Worm (Caenorhabditis elegans) whole organism, midembryonic: ENCODE measurements around the gene K10C2.14.

Source experiments
- T22C8.4 ChIP-seq: fragments of 200-800 bp; sonication (Bioruptor generic); IDR thresholded peaks from 2 replicates; pipeline ENCODE4 v1.3.6; 2022; ENCODE audit warnings: missing genetic modification characterization, missing compliant biosample characterization
- flt-1 ChIP-seq: fragments of 200-800 bp; sonication (Bioruptor generic); IDR thresholded peaks from 2 replicates; pipeline ENCODE4 v1.3.6; 2022; ENCODE audit warnings: missing genetic modification characterization, missing compliant biosample characterization
- med-1 ChIP-seq: sonication (generic microtip); optimal IDR thresholded peaks from 2 replicates; lab custom pipeline; 2017; ENCODE audit warnings: missing genetic modification characterization, mild to moderate bottlenecking, missing compliant biosample characterization, antibody characterized with exemption, missing genetic modification reagents; ENCODE audit not compliant: insufficient read depth
- tab-1 ChIP-seq: fragments of 200-800 bp; sonication (Bioruptor generic); IDR thresholded peaks from 2 replicates; pipeline ENCODE4 v1.3.6; 2022; ENCODE audit warnings: missing genetic modification characterization, missing compliant biosample characterization
- ztf-23 ChIP-seq: fragments of 200-800 bp; sonication (Bioruptor generic); IDR thresholded peaks from 2 replicates; pipeline ENCODE4 v1.3.6; 2022; ENCODE audit warnings: missing genetic modification reagents, missing genetic modification characterization, missing compliant biosample characterization
- ztf-29 ChIP-seq: fragments of 200-800 bp; sonication (Bioruptor generic); IDR thresholded peaks from 2 replicates; pipeline ENCODE4 v1.3.6; 2022; ENCODE audit warnings: missing genetic modification reagents, missing genetic modification characterization, missing compliant biosample characterization

ce11 chrX:6408713-6409112 lies 31.7 kb downstream of the K10C2.14 start:
- TF ChIP-seq ztf-23 (GFP tag; lab: Robert Waterston, UW) (no peak), T22C8.4 (GFP tag; lab: Robert Waterston, UW) (no peak), ztf-29 (no peak), flt-1 (no peak), med-1 (GFP tag; lab: Kevin White, UChicago) (no peak), tab-1 (GFP tag; lab: Robert Waterston, UW) (no peak)
